Worm (Caenorhabditis elegans): Measurements from ENCODE around the gene srz-19.

ce11 chrIV:3892027-3892426, 27.6 kb upstream of the srz-19 start, which contains the start of gene F56D6.9:
- TF ChIP-seq nhr-77 (tag; optimal IDR thresholded peaks at IDR 0.05) (no peak), nhr-237 (tag; optimal IDR thresholded peaks at IDR 0.05) (no peak), dmd-8 (GFP tag; IDR thresholded peaks at IDR 0.05) (no peak), nhr-76 (tag; optimal IDR thresholded peaks at IDR 0.05) (no peak), unc-62 (GFP tag; optimal IDR thresholded peaks at IDR 0.05 in 1 of 2) (no peak), unc-62 (tag; optimal IDR thresholded peaks at IDR 0.05) (no peak), dmd-6 (GFP tag; IDR thresholded peaks at IDR 0.05) (no peak), fkh-10 (GFP tag; optimal IDR thresholded peaks at IDR 0.05) (no peak), fos-1 (tag; optimal IDR thresholded peaks at IDR 0.05) (no peak), aha-1 (tag) (no peak)

Measured in whole organism, L4 larva.